Worm (Caenorhabditis elegans): ENCODE results near the gene spe-41.
A peak's percentile ranks its signal among the peaks of the same experiment; 100 is the strongest.

spe-41 gene

DNA sequence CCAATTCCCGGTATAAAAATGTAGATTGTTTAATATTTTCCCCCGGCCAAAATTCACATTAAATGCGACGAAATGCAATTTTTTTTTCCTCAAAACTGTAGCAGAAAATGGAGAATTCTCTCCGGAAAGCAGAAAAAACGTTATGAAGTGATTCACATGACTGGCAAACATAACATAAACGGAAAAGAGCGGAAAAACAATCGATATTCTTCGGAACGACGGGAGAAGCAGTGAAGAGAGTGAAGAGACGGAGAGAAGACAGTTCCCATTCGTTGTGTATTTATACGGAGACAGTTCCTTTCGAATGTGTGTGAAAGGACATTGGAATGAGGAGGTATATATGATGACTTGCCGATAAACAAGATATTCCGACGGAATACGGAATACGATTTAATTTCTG is 48.9 kb downstream of the spe-41 start:
- TF ChIP-seq ztf-3 (GFP tag; optimal IDR thresholded peaks at IDR 0.05) (no peak), hmg-1.2 (GFP tag; IDR thresholded peaks at IDR 0.05) (peak; percentile 25; the same call in 1 of the 2 replicates), egrh-3 (GFP tag; IDR thresholded peaks at IDR 0.05) (no peak), ama-1 (optimal IDR thresholded peaks at IDR 0.05) (peak; percentile 21), ama-1 (GFP tag; optimal IDR thresholded peaks at IDR 0.05) (no peak)

- TF ChIP-seq K11D2.4 (GFP tag; IDR thresholded peaks at IDR 0.05) = no peak
- TF ChIP-seq madf-6 (GFP tag; IDR thresholded peaks at IDR 0.05) = no peak
- no peak for TF ChIP-seq mcd-1 (GFP tag; IDR thresholded peaks at IDR 0.05)
- no peak for TF ChIP-seq ceh-100 (GFP tag; IDR thresholded peaks at IDR 0.05)
- no peak for TF ChIP-seq Y53G8AR.9 (GFP tag; conservative IDR thresholded peaks at IDR 0.05)
- TF ChIP-seq aptf-2 (GFP tag; conservative IDR thresholded peaks at IDR 0.05) = no peak
Observed at ce11 chrIII:3393687-3394086, 50.3 kb downstream of the spe-41 start, which contains the start of gene mlc-4. TSS of gene mlc-4 (minus strand) at chrIII:3393787.

- peak; percentile 34; the same call in 1 of the 2 replicates for TF ChIP-seq hmg-1.2 (GFP tag; IDR thresholded peaks at IDR 0.05)
- TF ChIP-seq tbp1 (GFP tag; optimal IDR thresholded peaks at IDR 0.05) = peak; percentile 49
- TF ChIP-seq snpc-3.4 (tag; optimal IDR thresholded peaks at IDR 0.05) = peak; percentile 65
- TF ChIP-seq nhr-90 (tag; optimal IDR thresholded peaks at IDR 0.05) = no peak
- no peak for TF ChIP-seq fkh-3 (tag; optimal IDR thresholded peaks at IDR 0.05)
- 0 out of 2 replicates have a peak, but pooled peaks have one; percentile 36 for TF ChIP-seq nfyb-1 (GFP tag; IDR thresholded peaks at IDR 0.05)
- peak; percentile 98 for TF ChIP-seq madf-6 (GFP tag; IDR thresholded peaks at IDR 0.05)
- peak; percentile 48 for TF ChIP-seq snpc-1.1 (tag; optimal IDR thresholded peaks at IDR 0.05; ENCODE audit: insufficient read depth)
- peak; percentile 57; the same call in 1 of the 2 replicates for TF ChIP-seq pbrm-1 (GFP tag; IDR thresholded peaks at IDR 0.05)
- TF ChIP-seq lsl-1 (GFP tag; optimal IDR thresholded peaks at IDR 0.05) = peak; percentile 99
- TF ChIP-seq rcor-1 (GFP tag; IDR thresholded peaks at IDR 0.05) = peak; percentile 51
- TF ChIP-seq somi-1 (GFP tag; optimal IDR thresholded peaks at IDR 0.05) = no peak
- peak; percentile 27 for TF ChIP-seq dpl-1 (GFP tag; optimal IDR thresholded peaks at IDR 0.05)
- no peak for TF ChIP-seq snpc-4 (GFP tag; optimal IDR thresholded peaks at IDR 0.05)
- TF ChIP-seq snpc-4 (tag; optimal IDR thresholded peaks at IDR 0.05) = no peak
- no peak for TF ChIP-seq chd-7 (tag; optimal IDR thresholded peaks at IDR 0.05)
- peak; percentile 71 for TF ChIP-seq efl-1 (GFP tag; optimal IDR thresholded peaks at IDR 0.05)
- TF ChIP-seq attf-6 (GFP tag; IDR thresholded peaks at IDR 0.05) = 0 out of 2 replicates have a peak, but pooled peaks have one; percentile 12
- TF ChIP-seq F33H1.4 (GFP tag; IDR thresholded peaks at IDR 0.05) = peak; percentile 98
- TF ChIP-seq Y56A3A.18 (GFP tag; IDR thresholded peaks at IDR 0.05) = no peak
- TF ChIP-seq mes-4 (tag; optimal IDR thresholded peaks at IDR 0.05) = no peak
- TF ChIP-seq dox-1 (GFP tag; IDR thresholded peaks at IDR 0.05) = peak; percentile 22; the same call in 1 of the 2 replicates
- peak; percentile 61 for TF ChIP-seq hsf-1 (GFP tag; IDR thresholded peaks at IDR 0.05)
- TF ChIP-seq dpff-1 (tag; optimal IDR thresholded peaks at IDR 0.05) = no peak
- TF ChIP-seq lin-35 (GFP tag; optimal IDR thresholded peaks at IDR 0.05) = no peak
- no peak for TF ChIP-seq akir-1 (GFP tag; optimal IDR thresholded peaks at IDR 0.05)
- peak; percentile 28 for TF ChIP-seq snpc-1.3 (tag; optimal IDR thresholded peaks at IDR 0.05; ENCODE audit: insufficient read depth)
- no peak for TF ChIP-seq Y67H2A.10 (GFP tag; conservative IDR thresholded peaks at IDR 0.05)
- peak; percentile 87 for TF ChIP-seq ceh-91 (GFP tag; IDR thresholded peaks at IDR 0.05)
- TF ChIP-seq ztf-3 (GFP tag; optimal IDR thresholded peaks at IDR 0.05) = no peak
- 0 out of 2 replicates have a peak, but pooled peaks have one; percentile 7 for TF ChIP-seq B0019.2 (GFP tag; conservative IDR thresholded peaks at IDR 0.05)
- no peak for TF ChIP-seq bed-2 (GFP tag; IDR thresholded peaks at IDR 0.05)
- TF ChIP-seq lin-54 (GFP tag; optimal IDR thresholded peaks at IDR 0.05) = peak; percentile 91
- peak; percentile 73 for TF ChIP-seq tlf-1 (GFP tag; optimal IDR thresholded peaks at IDR 0.05)
- no peak for TF ChIP-seq lin-26 (GFP tag; IDR thresholded peaks at IDR 0.05)
- 0 out of 2 replicates have a peak, but pooled peaks have one; percentile 27 for TF ChIP-seq ceh-100 (GFP tag; IDR thresholded peaks at IDR 0.05)
- TF ChIP-seq mxl-1 (tag; optimal IDR thresholded peaks at IDR 0.05) = no peak
- TF ChIP-seq repo-1 (tag; optimal IDR thresholded peaks at IDR 0.05) = no peak
Observed at ce11 chrIII:3390144-3390543, 53.9 kb downstream of the spe-41 start.

Data from whole organism, young adult.